Worm (Caenorhabditis elegans) whole organism, L4 larva: ENCODE results near the gene R05D3.8.

Experiments
- R02D3.7 ChIP-seq: fragments of 150-350 bp; sonication (generic microtip); optimal IDR thresholded peaks from 3 replicates; lab custom pipeline; 2014; ENCODE audit warnings: missing biosample characterization, missing genetic modification characterization
- Y48G9A.11 ChIP-seq: fragments of 200-800 bp; sonication (Bioruptor generic); IDR thresholded peaks from 2 replicates; pipeline ENCODE4 v1.3.6; 2022; ENCODE audit warnings: missing genetic modification reagents, missing genetic modification characterization, missing compliant biosample characterization
- Y5F2A.4 ChIP-seq: fragments of 200-800 bp; sonication (Bioruptor generic); optimal IDR thresholded peaks from 2 replicates; lab custom pipeline; 2018; ENCODE audit warnings: mild to moderate bottlenecking, missing genetic modification characterization, missing compliant biosample characterization
- Y75B8A.6 ChIP-seq: fragments of 200-800 bp; sonication (Bioruptor generic); IDR thresholded peaks from 2 replicates; pipeline ENCODE4 v1.3.6; 2022; ENCODE audit warnings: missing genetic modification reagents, missing genetic modification characterization, missing compliant biosample characterization
- ZK337.2 ChIP-seq: fragments of 200-800 bp; sonication (Bioruptor generic); IDR thresholded peaks from 2 replicates; pipeline ENCODE4 v1.3.6; 2022; ENCODE audit warnings: missing genetic modification reagents, missing genetic modification characterization, missing compliant biosample characterization
- ZK546.5 ChIP-seq, 2 experiments: sonication (generic microtip); optimal IDR thresholded peaks; 2 replicates each; lab custom pipeline; 2017; ENCODE audit warnings: missing biosample characterization in 2 of 2, missing genetic modification characterization in 2 of 2
- aly-2 ChIP-seq: sonication (generic microtip); optimal IDR thresholded peaks from 2 replicates; lab custom pipeline; 2018; ENCODE audit warnings: missing biosample characterization, missing genetic modification characterization
- ama-1 ChIP-seq: fragments of 150-350 bp; optimal IDR thresholded peaks from 2 replicates; lab custom pipeline; 2014; ENCODE audit warnings: inconsistent platforms, mixed read lengths
- arid-1 ChIP-seq: fragments of 200-800 bp; sonication (Bioruptor generic); conservative IDR thresholded peaks from 2 replicates; pipeline ENCODE4 v1.3.6; 2022; ENCODE audit warnings: missing genetic modification reagents, missing genetic modification characterization, missing compliant biosample characterization
- attf-4 ChIP-seq: sonication (generic microtip); optimal IDR thresholded peaks from 3 replicates; lab custom pipeline; 2017; ENCODE audit warnings: missing biosample characterization, missing genetic modification characterization
- ceh-28 ChIP-seq: fragments of 150-350 bp; optimal IDR thresholded peaks from 2 replicates; lab custom pipeline; 2014; ENCODE audit warnings: missing biosample characterization, missing genetic modification reagents, missing genetic modification characterization
- ceh-32 ChIP-seq: sonication (generic microtip); optimal IDR thresholded peaks from 2 replicates; lab custom pipeline; 2016; ENCODE audit warnings: mild to moderate bottlenecking, missing genetic modification characterization, missing compliant biosample characterization; ENCODE audit not compliant: poor library complexity
- ceh-62 ChIP-seq: sonication (generic microtip); optimal IDR thresholded peaks from 2 replicates; lab custom pipeline; 2017; ENCODE audit warnings: missing biosample characterization, missing genetic modification characterization
- ceh-82 ChIP-seq: sonication (generic microtip); optimal IDR thresholded peaks from 2 replicates; lab custom pipeline; 2017; ENCODE audit warnings: missing biosample characterization, missing genetic modification characterization
- cey-2 ChIP-seq: sonication (generic microtip); optimal IDR thresholded peaks from 3 replicates; lab custom pipeline; 2017; ENCODE audit warnings: missing genetic modification characterization, mild to moderate bottlenecking, missing compliant biosample characterization, antibody characterized with exemption, borderline replicate concordance; ENCODE audit not compliant: insufficient read depth
- dmd-8 ChIP-seq: fragments of 200-800 bp; sonication (Bioruptor generic); IDR thresholded peaks from 2 replicates; pipeline ENCODE4 v1.3.6; 2022; ENCODE audit warnings: missing genetic modification characterization, missing compliant biosample characterization
- dmd-9 ChIP-seq: fragments of 200-800 bp; sonication (Bioruptor generic); IDR thresholded peaks from 2 replicates; pipeline ENCODE4 v1.3.6; 2022; ENCODE audit warnings: missing genetic modification reagents, missing genetic modification characterization, missing compliant biosample characterization
- dpl-1 ChIP-seq: fragments of 150-350 bp; optimal IDR thresholded peaks from 2 replicates; lab custom pipeline; 2014; ENCODE audit warnings: missing biosample characterization, missing genetic modification reagents, missing genetic modification characterization
- egl-43 ChIP-seq: fragments of 200-800 bp; sonication (Bioruptor generic); IDR thresholded peaks from 2 replicates; pipeline ENCODE4 v1.3.6; 2022; ENCODE audit warnings: missing genetic modification reagents, missing genetic modification characterization, missing compliant biosample characterization
- gei-8 ChIP-seq: fragments of 200-800 bp; sonication (Bioruptor generic); optimal IDR thresholded peaks from 2 replicates; lab custom pipeline; 2018; ENCODE audit warnings: mild to moderate bottlenecking, missing genetic modification characterization, missing compliant biosample characterization
- hlh-30 ChIP-seq: sonication (generic microtip); optimal IDR thresholded peaks from 2 replicates; lab custom pipeline; 2017; ENCODE audit warnings: antibody characterized with exemption, mild to moderate bottlenecking, missing genetic modification characterization, missing compliant biosample characterization; ENCODE audit not compliant: insufficient read depth
- hmg-1.1 ChIP-seq: fragments of 200-800 bp; sonication (Bioruptor generic); IDR thresholded peaks from 2 replicates; pipeline ENCODE4 v1.3.6; 2022; ENCODE audit warnings: missing genetic modification reagents, missing genetic modification characterization, missing compliant biosample characterization
- lin-1 ChIP-seq: fragments of 200-800 bp; sonication (Bioruptor generic); IDR thresholded peaks from 2 replicates; pipeline ENCODE4 v1.3.6; 2022; ENCODE audit warnings: missing genetic modification reagents, missing genetic modification characterization, missing compliant biosample characterization
- lin-13 ChIP-seq: fragments of 150-350 bp; optimal IDR thresholded peaks from 2 replicates; lab custom pipeline; 2014; ENCODE audit warnings: missing biosample characterization, missing genetic modification reagents, missing genetic modification characterization
- lin-15B ChIP-seq: fragments of 150-350 bp; sonication (generic microtip); optimal IDR thresholded peaks from 3 replicates; lab custom pipeline; 2014; ENCODE audit warnings: missing biosample characterization, missing genetic modification characterization
- lin-39 ChIP-seq: fragments of 150-350 bp; optimal IDR thresholded peaks from 2 replicates; lab custom pipeline; 2014; ENCODE audit warnings: missing biosample characterization, missing genetic modification reagents, missing genetic modification characterization
- lir-3 ChIP-seq: sonication (generic microtip); optimal IDR thresholded peaks from 2 replicates; lab custom pipeline; 2016; ENCODE audit warnings: mild to moderate bottlenecking, missing genetic modification characterization, missing compliant biosample characterization
- madf-9 ChIP-seq: fragments of 200-800 bp; sonication (Bioruptor generic); conservative IDR thresholded peaks from 2 replicates; pipeline ENCODE4 v1.3.6; 2022; ENCODE audit warnings: missing genetic modification reagents, missing genetic modification characterization, missing compliant biosample characterization
- mdt-29 ChIP-seq: fragments of 200-800 bp; sonication (Bioruptor generic); IDR thresholded peaks from 2 replicates; pipeline ENCODE4 v1.3.6; 2022; ENCODE audit warnings: missing genetic modification reagents, missing genetic modification characterization, missing compliant biosample characterization
- mxl-2 ChIP-seq: fragments of 200-800 bp; sonication (Bioruptor generic); conservative IDR thresholded peaks from 2 replicates; pipeline ENCODE4 v1.3.6; 2022; ENCODE audit warnings: missing genetic modification reagents, missing genetic modification characterization, missing compliant biosample characterization
- nhr-102 ChIP-seq: sonication (generic microtip); optimal IDR thresholded peaks from 2 replicates; lab custom pipeline; 2016; ENCODE audit warnings: mild to moderate bottlenecking, missing genetic modification characterization, moderate library complexity, missing compliant biosample characterization
- nhr-111 ChIP-seq: fragments of 200-800 bp; sonication (Bioruptor generic); optimal IDR thresholded peaks from 2 replicates; lab custom pipeline; 2018; ENCODE audit warnings: mild to moderate bottlenecking, missing genetic modification characterization, missing compliant biosample characterization
- nhr-237 ChIP-seq: sonication (generic microtip); optimal IDR thresholded peaks from 2 replicates; lab custom pipeline; 2017; ENCODE audit warnings: missing biosample characterization, missing genetic modification characterization
- nhr-25 ChIP-seq: sonication (generic microtip); optimal IDR thresholded peaks from 2 replicates; lab custom pipeline; 2017; ENCODE audit warnings: missing genetic modification characterization, mild to moderate bottlenecking, missing compliant biosample characterization, antibody characterized with exemption, moderate library complexity, borderline replicate concordance; ENCODE audit not compliant: insufficient read depth
- nhr-42 ChIP-seq: fragments of 200-800 bp; sonication (Bioruptor generic); IDR thresholded peaks from 2 replicates; pipeline ENCODE4 v1.3.6; 2022; ENCODE audit warnings: missing genetic modification characterization, missing compliant biosample characterization
- nhr-6 ChIP-seq: fragments of 150-350 bp; optimal IDR thresholded peaks from 2 replicates; lab custom pipeline; 2014; ENCODE audit warnings: missing biosample characterization, missing genetic modification characterization
- nhr-76 ChIP-seq: fragments of 150-350 bp; optimal IDR thresholded peaks from 2 replicates; lab custom pipeline; 2014; ENCODE audit warnings: missing biosample characterization, missing genetic modification characterization
- pha-4 ChIP-seq, 2 experiments: fragments of 150-350 bp in 1 of 2; fragments of 200-800 bp in 1 of 2; sonication (Bioruptor generic) in 1 of 2; IDR thresholded peaks in 1 of 2; optimal IDR thresholded peaks in 1 of 2; 2 replicates each; pipeline versions ENCODE4 v1.3.6 to Lab custom; 2014 to 2022; ENCODE audit warnings: missing genetic modification characterization in 2 of 2, missing genetic modification reagents in 2 of 2, missing biosample characterization in 1 of 2, missing compliant biosample characterization in 1 of 2
- rbr-2 ChIP-seq: sonication (generic microtip); optimal IDR thresholded peaks from 2 replicates; lab custom pipeline; 2016; ENCODE audit warnings: missing genotype, missing genetic modification characterization, missing compliant biosample characterization
- saeg-2 ChIP-seq: fragments of 200-800 bp; sonication (Bioruptor generic); IDR thresholded peaks from 2 replicates; pipeline ENCODE4 v1.3.6; 2022; ENCODE audit warnings: missing genetic modification reagents, missing genetic modification characterization, missing compliant biosample characterization
- snpc-1.2 ChIP-seq: fragments of 200-800 bp; sonication (Bioruptor generic); IDR thresholded peaks from 2 replicates; pipeline ENCODE4 v1.3.6; 2022; ENCODE audit warnings: missing genetic modification reagents, missing genetic modification characterization, missing compliant biosample characterization
- spr-3 ChIP-seq: fragments of 200-800 bp; sonication (Bioruptor generic); optimal IDR thresholded peaks from 2 replicates; lab custom pipeline; 2018; ENCODE audit warnings: mild to moderate bottlenecking, missing genetic modification characterization, missing compliant biosample characterization
- tra-1 ChIP-seq: fragments of 200-800 bp; sonication (Bioruptor generic); IDR thresholded peaks from 2 replicates; pipeline ENCODE4 v1.3.6; 2022; ENCODE audit warnings: missing genetic modification reagents, missing genetic modification characterization, missing compliant biosample characterization
- unc-130 ChIP-seq: sonication (generic microtip); optimal IDR thresholded peaks from 2 replicates; lab custom pipeline; 2016; ENCODE audit warnings: missing genetic modification reagents, missing genetic modification characterization, missing compliant biosample characterization
- unc-39 ChIP-seq: sonication (generic microtip); optimal IDR thresholded peaks from 2 replicates; lab custom pipeline; 2017; ENCODE audit warnings: missing biosample characterization, missing genetic modification characterization
- unc-62 ChIP-seq, 3 experiments: fragments of 150-350 bp in 1 of 3; sonication (generic microtip); optimal IDR thresholded peaks in 2 of 3; peaks in 1 of 3; 1 replicate in 1 of 3; 2 replicates in 2 of 3; lab custom pipeline; 2014 to 2017; ENCODE audit warnings: missing biosample characterization in 3 of 3, missing genetic modification characterization in 3 of 3, missing genetic modification reagents in 3 of 3, missing genotype in 1 of 3
- zfp-3 ChIP-seq: fragments of 200-800 bp; sonication (Bioruptor generic); conservative IDR thresholded peaks from 2 replicates; pipeline ENCODE4 v1.3.6; 2022; ENCODE audit warnings: missing genetic modification reagents, missing genetic modification characterization, missing compliant biosample characterization
- zip-11 ChIP-seq: fragments of 200-800 bp; sonication (Bioruptor generic); IDR thresholded peaks from 2 replicates; pipeline ENCODE4 v1.3.6; 2022; ENCODE audit warnings: missing genetic modification characterization, missing compliant biosample characterization
- ztf-7 ChIP-seq: fragments of 150-350 bp; optimal IDR thresholded peaks from 2 replicates; lab custom pipeline; 2014; ENCODE audit warnings: missing biosample characterization, missing genetic modification characterization

R05D3.8 gene

ce11 chrIII:8358213-8358672 lies at the start of gene R05D3.8, which contains the start of gene rfp-1 (continued):
- peak; percentile 74 for TF ChIP-seq unc-130 (GFP tag; lab: Kevin White, UChicago)
- TF ChIP-seq nhr-25 (tag; lab: Kevin White, UChicago) = peak; percentile 76
- no peak for TF ChIP-seq spr-3 (GFP tag; lab: Kevin White, UChicago)
- no peak for TF ChIP-seq ceh-28 (tag; lab: Kevin White, UChicago)
- no peak; the same call in 1 of the 2 replicates for TF ChIP-seq hmg-1.1
- TF ChIP-seq ama-1 = no peak
- peak in 1 of 2 experiments; percentile 19 for TF ChIP-seq ZK546.5 (tag; optimal IDR thresholded peaks at IDR 0.05; lab: Kevin White, UChicago)
- no peak for TF ChIP-seq pha-4 (GFP tag; IDR thresholded peaks at IDR 0.05; lab: Robert Waterston, UW)
- TF ChIP-seq pha-4 (tag; optimal IDR thresholded peaks at IDR 0.05; lab: Kevin White, UChicago) = peak; percentile 83
- TF ChIP-seq lin-13 (GFP tag; lab: Kevin White, UChicago) = peak; percentile 88
- no peak for TF ChIP-seq ztf-7 (tag; lab: Kevin White, UChicago)
- no peak for TF ChIP-seq lin-39 (tag; lab: Kevin White, UChicago)
- TF ChIP-seq nhr-6 (tag; lab: Kevin White, UChicago) = peak; percentile 88
- 0 out of 2 replicates have a peak, but pooled peaks have one; percentile 22 for TF ChIP-seq tra-1 (GFP tag; lab: Robert Waterston, UW)
- peak; percentile 49 for TF ChIP-seq lin-15B (tag; lab: Kevin White, UChicago)
- TF ChIP-seq hlh-30 (tag; lab: Kevin White, UChicago) = peak; percentile 84
- no peak for TF ChIP-seq lir-3 (tag; lab: Kevin White, UChicago)
- TF ChIP-seq gei-8 (GFP tag; lab: Kevin White, UChicago) = no peak
- no peak for TF ChIP-seq snpc-1.2
- TF ChIP-seq nhr-111 (GFP tag; lab: Kevin White, UChicago) = no peak
- no peak for TF ChIP-seq dmd-8 (GFP tag; lab: Robert Waterston, UW)
- TF ChIP-seq ceh-32 (tag; lab: Kevin White, UChicago) = no peak
- TF ChIP-seq R02D3.7 (tag; lab: Kevin White, UChicago) = peak; percentile 97
- no peak for TF ChIP-seq egl-43 (GFP tag; lab: Robert Waterston, UW)
- no peak for TF ChIP-seq unc-39 (tag; lab: Kevin White, UChicago)
- TF ChIP-seq nhr-76 = no peak
- no peak for TF ChIP-seq mxl-2 (GFP tag; lab: Robert Waterston, UW)
- TF ChIP-seq nhr-42 = no peak
- no peak for TF ChIP-seq ZK337.2
- no peak for TF ChIP-seq ceh-62
- no peak for TF ChIP-seq saeg-2
- no peak for TF ChIP-seq madf-9 (GFP tag; lab: Robert Waterston, UW)
- no peak for TF ChIP-seq Y5F2A.4
- TF ChIP-seq attf-4 (tag; lab: Kevin White, UChicago) = no peak
- TF ChIP-seq ceh-82 = no peak
- 0 out of 2 replicates have a peak, but pooled peaks have one; percentile 27 for TF ChIP-seq lin-1 (GFP tag; lab: Robert Waterston, UW)
- no peak for TF ChIP-seq dmd-9 (GFP tag; lab: Robert Waterston, UW)
- peak; percentile 87 for TF ChIP-seq dpl-1
- TF ChIP-seq arid-1 (GFP tag; lab: Robert Waterston, UW) = peak; percentile 67; the same call in 1 of the 2 replicates
- no peak for TF ChIP-seq Y75B8A.6 (GFP tag; lab: Robert Waterston, UW)
- no peak for TF ChIP-seq aly-2 (tag; lab: Kevin White, UChicago)
- TF ChIP-seq zfp-3 (GFP tag; lab: Robert Waterston, UW) = no peak
- TF ChIP-seq rbr-2 (tag; lab: Kevin White, UChicago) = peak; percentile 43
- no peak for TF ChIP-seq nhr-237 (tag; lab: Kevin White, UChicago)
- TF ChIP-seq zip-11 (GFP tag; lab: Robert Waterston, UW) = no peak
- TF ChIP-seq unc-62 (GFP tag; optimal IDR thresholded peaks at IDR 0.05 in 1 of 2; lab: Kevin White, UChicago) = peak in 1 of 2 experiments; percentile 99
- TF ChIP-seq unc-62 (tag; optimal IDR thresholded peaks at IDR 0.05; lab: Kevin White, UChicago) = no peak
- TF ChIP-seq Y48G9A.11 = no peak; the same call in 1 of the 2 replicates
- no peak for TF ChIP-seq cey-2 (tag; lab: Kevin White, UChicago)
- TF ChIP-seq nhr-102 (tag; lab: Kevin White, UChicago) = no peak
- TF ChIP-seq mdt-29 (GFP tag; lab: Robert Waterston, UW) = no peak
